Fruit fly (Drosophila melanogaster) whole organism, wandering third instar larva: ENCODE data around the gene CG32655.
A peak's percentile ranks its signal among the peaks of the same experiment; 100 is the strongest.

Source experiments
- Hr83 ChIP-seq: fragments of 200-300 bp; sonication (Bioruptor generic); optimal IDR thresholded peaks from 2 replicates; lab custom pipeline; 2016; ENCODE audit warnings: missing biosample characterization, mild to moderate bottlenecking, missing genetic modification characterization, moderate library complexity; ENCODE audit not compliant: poor library complexity, severe bottlenecking
- fru ChIP-seq: fragments of 200-800 bp; sonication (Bioruptor generic); optimal IDR thresholded peaks from 3 replicates; lab custom pipeline; 2016; ENCODE audit warnings: missing biosample characterization, mild to moderate bottlenecking, missing genetic modification characterization
- usp ChIP-seq: fragments of >200 bp; optimal IDR thresholded peaks from 2 replicates; lab custom pipeline; 2017; ENCODE audit warnings: missing biosample characterization, missing genetic modification characterization
- woc ChIP-seq: sonication (Bioruptor generic); optimal IDR thresholded peaks from 2 replicates; lab custom pipeline; 2016; ENCODE audit warnings: missing biosample characterization, mild to moderate bottlenecking, missing genetic modification characterization

DNA sequence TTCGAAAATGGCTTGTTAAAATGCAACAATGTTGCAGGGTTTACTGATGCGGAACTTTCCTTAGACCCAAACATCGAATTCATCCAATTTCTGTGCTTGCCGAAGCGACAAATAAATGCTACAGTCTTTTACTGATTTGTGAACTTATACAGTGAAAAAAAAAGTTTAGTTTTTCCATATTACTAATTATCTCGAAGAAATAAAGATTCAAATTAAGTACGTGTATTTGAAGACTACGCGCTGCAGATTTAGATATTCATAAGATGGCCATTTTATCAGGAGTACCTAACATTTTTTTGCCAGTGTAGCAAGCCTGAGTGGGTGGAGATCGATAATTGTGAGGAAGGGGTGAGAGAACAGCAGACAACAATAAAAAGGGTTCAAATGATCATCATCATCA is 14.2 kb downstream of the CG32655 start:
- TF ChIP-seq fru (GFP tag; lab: Kevin White, UChicago) (peak; percentile 58), woc (peak; percentile 32), Hr83 (GFP tag; lab: Kevin White, UChicago) (no peak), usp (GFP tag; lab: Kevin White, UChicago) (no peak)
